Worm (Caenorhabditis elegans) whole organism, L2 larva: Measurements from ENCODE around the gene Y51A2D.21.

ENCODE experiments used
- C34F6.9 ChIP-seq: fragments of 150-350 bp; optimal IDR thresholded peaks from 2 replicates; lab custom pipeline; 2014; ENCODE audit warnings: missing biosample characterization, missing genetic modification characterization
- F13H6.1 ChIP-seq: sonication (generic microtip); optimal IDR thresholded peaks from 2 replicates; lab custom pipeline; 2016; ENCODE audit warnings: missing genetic modification characterization, missing compliant biosample characterization
- R02D3.7 ChIP-seq: fragments of 150-350 bp; optimal IDR thresholded peaks from 2 replicates; lab custom pipeline; 2014; ENCODE audit warnings: missing biosample characterization, missing genetic modification characterization
- ZK546.5 ChIP-seq: sonication (generic microtip); optimal IDR thresholded peaks from 2 replicates; lab custom pipeline; 2017; ENCODE audit warnings: missing biosample characterization, missing genetic modification characterization
- aly-2 ChIP-seq: fragments of 150-350 bp; optimal IDR thresholded peaks from 2 replicates; lab custom pipeline; 2014; ENCODE audit warnings: missing biosample characterization, missing genetic modification characterization
- ama-1 ChIP-seq: fragments of 150-350 bp; optimal IDR thresholded peaks from 2 replicates; lab custom pipeline; 2018; ENCODE audit warnings: inconsistent platforms
- ceh-16 ChIP-seq: fragments of 150-350 bp; optimal IDR thresholded peaks from 2 replicates; lab custom pipeline; 2014; ENCODE audit warnings: missing biosample characterization, missing genetic modification characterization
- ceh-82 ChIP-seq: fragments of 150-350 bp; optimal IDR thresholded peaks from 2 replicates; lab custom pipeline; 2014; ENCODE audit warnings: missing biosample characterization, missing genetic modification characterization
- crh-2 ChIP-seq: sonication (generic microtip); optimal IDR thresholded peaks from 2 replicates; lab custom pipeline; 2017; ENCODE audit warnings: missing biosample characterization, missing genetic modification characterization
- dmd-4 ChIP-seq: sonication (generic microtip); optimal IDR thresholded peaks from 2 replicates; lab custom pipeline; 2017; ENCODE audit warnings: missing biosample characterization, missing genetic modification characterization
- egl-27 ChIP-seq: sonication (generic microtip); optimal IDR thresholded peaks from 3 replicates; lab custom pipeline; 2017; ENCODE audit warnings: missing biosample characterization, missing genetic modification reagents, missing genetic modification characterization
- elt-3 ChIP-seq: sonication (generic microtip); optimal IDR thresholded peaks from 2 replicates; lab custom pipeline; 2017; ENCODE audit warnings: missing biosample characterization, missing genetic modification characterization
- fos-1 ChIP-seq: fragments of 150-350 bp; optimal IDR thresholded peaks from 2 replicates; lab custom pipeline; 2014; ENCODE audit warnings: missing biosample characterization, missing genetic modification characterization
- gmeb-1 ChIP-seq: fragments of 150-350 bp; optimal IDR thresholded peaks from 2 replicates; lab custom pipeline; 2014; ENCODE audit warnings: missing biosample characterization, missing genetic modification characterization
- lin-11 ChIP-seq: fragments of 150-350 bp; sonication (generic microtip); optimal IDR thresholded peaks from 2 replicates; lab custom pipeline; 2014; ENCODE audit warnings: missing biosample characterization, missing genetic modification characterization, inconsistent platforms, mixed read lengths
- lin-13 ChIP-seq: fragments of 150-350 bp; optimal IDR thresholded peaks from 2 replicates; lab custom pipeline; 2014; ENCODE audit warnings: missing biosample characterization, missing genetic modification reagents, missing genetic modification characterization
- lsy-2 ChIP-seq, 2 experiments: fragments of 150-350 bp in 1 of 2; sonication (generic microtip) in 1 of 2; optimal IDR thresholded peaks; 2 replicates each; lab custom pipeline; 2014 to 2017; ENCODE audit warnings: missing biosample characterization in 2 of 2, missing genetic modification characterization in 2 of 2
- mab-5 ChIP-seq: fragments of 150-350 bp; optimal IDR thresholded peaks from 2 replicates; lab custom pipeline; 2014; ENCODE audit warnings: missing biosample characterization, missing genetic modification characterization
- mbf-1 ChIP-seq: sonication (generic microtip); optimal IDR thresholded peaks from 2 replicates; lab custom pipeline; 2017; ENCODE audit warnings: missing biosample characterization, missing genetic modification characterization
- mdl-1 ChIP-seq, 2 experiments: fragments of 150-350 bp in 1 of 2; sonication (generic microtip) in 1 of 2; optimal IDR thresholded peaks; 2 replicates each; lab custom pipeline; 2017; ENCODE audit warnings: missing biosample characterization in 2 of 2, missing genetic modification characterization in 2 of 2
- nhr-10 ChIP-seq: sonication (generic microtip); optimal IDR thresholded peaks from 2 replicates; lab custom pipeline; 2017; ENCODE audit warnings: missing biosample characterization, missing genetic modification characterization
- nhr-11 ChIP-seq: fragments of 150-350 bp; optimal IDR thresholded peaks from 2 replicates; lab custom pipeline; 2014; ENCODE audit warnings: missing biosample characterization, missing genetic modification characterization
- nhr-12 ChIP-seq: fragments of 150-350 bp; optimal IDR thresholded peaks from 2 replicates; lab custom pipeline; 2014; ENCODE audit warnings: missing biosample characterization, missing genetic modification characterization
- nhr-129 ChIP-seq: fragments of 150-350 bp; optimal IDR thresholded peaks from 2 replicates; lab custom pipeline; 2014; ENCODE audit warnings: missing biosample characterization, missing genetic modification characterization
- nhr-21 ChIP-seq: fragments of 150-350 bp; optimal IDR thresholded peaks from 2 replicates; lab custom pipeline; 2014; ENCODE audit warnings: missing biosample characterization, missing genetic modification characterization
- nhr-237 ChIP-seq: fragments of 150-350 bp; optimal IDR thresholded peaks from 2 replicates; lab custom pipeline; 2014; ENCODE audit warnings: missing biosample characterization, missing genetic modification characterization
- nhr-25 ChIP-seq: fragments of 150-350 bp; sonication (generic microtip); optimal IDR thresholded peaks from 3 replicates; lab custom pipeline; 2014; ENCODE audit warnings: missing biosample characterization, missing genetic modification characterization
- nhr-6 ChIP-seq: fragments of 150-350 bp; optimal IDR thresholded peaks from 2 replicates; lab custom pipeline; 2014; ENCODE audit warnings: missing biosample characterization, missing genetic modification characterization
- nhr-77 ChIP-seq: fragments of 150-350 bp; optimal IDR thresholded peaks from 2 replicates; lab custom pipeline; 2014; ENCODE audit warnings: missing biosample characterization, missing genetic modification characterization
- peb-1 ChIP-seq: fragments of 150-350 bp; optimal IDR thresholded peaks from 2 replicates; lab custom pipeline; 2014; ENCODE audit warnings: missing biosample characterization, missing genetic modification characterization
- sem-4 ChIP-seq: fragments of 150-350 bp; optimal IDR thresholded peaks from 2 replicates; lab custom pipeline; 2014; ENCODE audit warnings: missing biosample characterization, missing genetic modification reagents, missing genetic modification characterization
- skn-1 ChIP-seq: sonication (generic microtip); optimal IDR thresholded peaks from 2 replicates; lab custom pipeline; 2017; ENCODE audit warnings: missing biosample characterization, missing genetic modification characterization
- sma-3 ChIP-seq: sonication (generic microtip); optimal IDR thresholded peaks from 2 replicates; lab custom pipeline; 2016; ENCODE audit warnings: missing genetic modification reagents, missing genetic modification characterization, missing compliant biosample characterization
- snpc-4 ChIP-seq: fragments of 150-350 bp; optimal IDR thresholded peaks from 2 replicates; lab custom pipeline; 2014; ENCODE audit warnings: missing biosample characterization, missing genetic modification characterization
- unc-39 ChIP-seq: fragments of 150-350 bp; optimal IDR thresholded peaks from 2 replicates; lab custom pipeline; 2014; ENCODE audit warnings: missing biosample characterization, missing genetic modification characterization
- unc-55 ChIP-seq: fragments of 150-350 bp; sonication (generic microtip); optimal IDR thresholded peaks from 3 replicates; lab custom pipeline; 2014; ENCODE audit warnings: missing biosample characterization, missing genetic modification reagents, missing genetic modification characterization
- unc-62 ChIP-seq: fragments of 150-350 bp; optimal IDR thresholded peaks from 2 replicates; lab custom pipeline; 2014; ENCODE audit warnings: missing biosample characterization, missing genetic modification reagents, missing genetic modification characterization
- ztf-11 ChIP-seq: sonication (generic microtip); optimal IDR thresholded peaks from 2 replicates; lab custom pipeline; 2017; ENCODE audit warnings: missing biosample characterization, missing genetic modification characterization
- ztf-4 ChIP-seq: fragments of 150-350 bp; optimal IDR thresholded peaks from 2 replicates; lab custom pipeline; 2014; ENCODE audit warnings: missing biosample characterization, missing genetic modification characterization

Y51A2D.21 gene

DNA sequence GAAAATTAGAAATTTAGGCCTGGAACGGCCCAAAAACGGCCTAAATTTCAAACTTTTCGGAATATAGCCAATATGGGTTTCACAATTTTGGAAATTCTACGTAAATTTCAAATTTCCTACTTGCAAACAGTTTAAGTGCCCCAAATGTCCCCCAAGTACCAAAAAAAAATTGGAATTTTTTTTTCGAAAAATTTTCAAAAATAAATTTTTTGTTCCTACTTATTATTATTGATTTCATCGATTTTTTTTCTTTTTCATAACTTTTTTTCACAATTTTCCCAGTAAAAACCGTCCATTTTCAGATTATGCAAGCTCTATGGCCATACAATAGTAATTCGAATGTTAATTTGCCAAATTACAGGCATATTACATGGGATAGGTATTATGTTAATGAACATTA lies at the start of gene Y51A2D.21:
Gene Y51A2D.21 (plus strand): TSS at position 301 of the 400 bp plus-strand sequence.
- TF ChIP-seq fos-1 (tag; lab: Kevin White, UChicago) (no peak), sem-4 (tag; lab: Kevin White, UChicago) (no peak), lsy-2 (tag; optimal IDR thresholded peaks at IDR 0.05; lab: Kevin White, UChicago) (no peak), mab-5 (tag; lab: Kevin White, UChicago) (no peak), nhr-12 (tag; lab: Kevin White, UChicago) (no peak), ceh-16 (tag; lab: Kevin White, UChicago) (no peak), peb-1 (no peak), mbf-1 (tag; lab: Kevin White, UChicago) (no peak)
- TF ChIP-seq, all 48 proteins: peak for 0

DNA sequence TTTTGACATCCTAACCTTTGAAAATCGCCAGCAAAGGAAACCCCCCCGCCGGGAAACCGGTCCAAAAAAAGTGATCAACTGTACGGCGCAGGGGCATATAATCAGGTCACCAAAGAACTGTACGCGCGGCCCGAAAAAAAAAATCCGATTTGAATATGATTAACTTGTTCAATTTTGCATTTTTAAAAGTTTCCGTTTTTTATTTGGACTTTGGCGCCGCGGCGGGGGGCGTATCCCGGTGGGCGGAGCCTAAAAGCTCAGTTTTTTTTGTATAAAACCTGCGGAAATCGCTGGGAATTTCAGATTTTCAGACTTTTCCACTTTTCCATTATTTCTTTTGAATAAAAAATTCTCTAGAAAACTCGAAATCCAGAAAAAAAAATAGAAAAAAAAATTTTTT lies 47.2 kb upstream of the Y51A2D.21 start, which contains the start of gene hmit-1.2:
Gene hmit-1.2 (plus strand): TSS at position 301 of the 400 bp plus-strand sequence.
- TF ChIP-seq aly-2 (tag; lab: Kevin White, UChicago): no peak
- TF ChIP-seq C34F6.9 (tag; lab: Kevin White, UChicago): no peak
- TF ChIP-seq nhr-11: no peak
- no peak for TF ChIP-seq dmd-4 (tag; lab: Kevin White, UChicago)
- TF ChIP-seq lsy-2 (tag; optimal IDR thresholded peaks at IDR 0.05; lab: Kevin White, UChicago): no peak
- TF ChIP-seq elt-3 (tag; lab: Kevin White, UChicago): no peak
- TF ChIP-seq unc-55 (GFP tag; lab: Kevin White, UChicago): no peak
- no peak for TF ChIP-seq egl-27 (tag; lab: Kevin White, UChicago)
- no peak for TF ChIP-seq ZK546.5 (tag; lab: Kevin White, UChicago)
- TF ChIP-seq F13H6.1 (tag; lab: Kevin White, UChicago): no peak

ce11 chrV:18533606-18534005 lies 38.0 kb upstream of the Y51A2D.21 start, which contains the start of gene ints-5:
Gene ints-5 (plus strand): TSS chrV:18533953.
- TF ChIP-seq unc-39 (tag; lab: Kevin White, UChicago): no peak
- TF ChIP-seq nhr-129: peak; percentile 30
- TF ChIP-seq unc-62 (GFP tag; lab: Kevin White, UChicago): no peak
- TF ChIP-seq gmeb-1 (tag; lab: Kevin White, UChicago): peak; percentile 63
- TF ChIP-seq ztf-11: no peak
- TF ChIP-seq mdl-1 (tag; optimal IDR thresholded peaks at IDR 0.05; lab: Kevin White, UChicago): no peak
- TF ChIP-seq nhr-21 (tag; lab: Kevin White, UChicago): peak; percentile 6
- TF ChIP-seq sma-3 (GFP tag; lab: Kevin White, UChicago): peak; percentile 45
- TF ChIP-seq skn-1 (tag; lab: Kevin White, UChicago): no peak
- TF ChIP-seq snpc-4 (tag; lab: Kevin White, UChicago): peak; percentile 42
- TF ChIP-seq ZK546.5 (tag; lab: Kevin White, UChicago): no peak
- peak; percentile 20 to 70 for TF ChIP-seq lsy-2 (tag; optimal IDR thresholded peaks at IDR 0.05; lab: Kevin White, UChicago)
- peak; percentile 71 for TF ChIP-seq unc-55 (GFP tag; lab: Kevin White, UChicago)
- TF ChIP-seq R02D3.7 (tag; lab: Kevin White, UChicago): peak; percentile 65
- no peak for TF ChIP-seq sem-4 (tag; lab: Kevin White, UChicago)
- TF ChIP-seq nhr-25 (tag; lab: Kevin White, UChicago): no peak
- no peak for TF ChIP-seq dmd-4 (tag; lab: Kevin White, UChicago)
- peak; percentile 61 for TF ChIP-seq lin-13
- peak; percentile 2 for TF ChIP-seq F13H6.1 (tag; lab: Kevin White, UChicago)
- TF ChIP-seq peb-1: no peak
- TF ChIP-seq ceh-82 (tag; lab: Kevin White, UChicago): no peak
- no peak for TF ChIP-seq ama-1 (lab: Kevin White, UChicago)
- no peak for TF ChIP-seq egl-27 (tag; lab: Kevin White, UChicago)
- TF ChIP-seq ztf-4: no peak
- TF ChIP-seq C34F6.9 (tag; lab: Kevin White, UChicago): peak; percentile 61
- TF ChIP-seq nhr-237: no peak
- no peak for TF ChIP-seq mbf-1 (tag; lab: Kevin White, UChicago)
- peak; percentile 27 for TF ChIP-seq lin-11 (tag; lab: Kevin White, UChicago)
- TF ChIP-seq nhr-6 (tag; lab: Kevin White, UChicago): peak; percentile 17

DNA sequence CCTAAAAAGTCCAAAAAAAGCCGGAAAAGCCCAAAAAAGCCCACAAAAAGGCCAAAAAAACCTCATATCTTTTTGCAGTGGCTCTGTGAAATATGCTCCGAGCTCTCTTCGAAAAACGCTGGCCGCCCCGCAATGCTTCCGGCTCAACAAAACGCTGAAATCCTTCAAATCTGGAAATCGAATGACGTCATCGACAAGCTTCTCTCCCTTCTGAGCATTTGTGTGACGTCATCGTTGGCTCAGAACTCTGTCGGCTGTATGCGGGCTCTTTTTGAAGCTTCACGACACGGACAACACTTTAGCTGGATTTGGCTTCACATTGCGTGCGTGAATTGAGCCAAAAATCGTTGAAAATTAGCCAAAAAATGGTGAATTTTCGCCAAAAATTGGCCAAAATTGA lies 35.6 kb upstream of the Y51A2D.21 start:
- no peak for TF ChIP-seq lsy-2 (tag; optimal IDR thresholded peaks at IDR 0.05; lab: Kevin White, UChicago)
- TF ChIP-seq nhr-10 (tag; lab: Kevin White, UChicago): no peak
- TF ChIP-seq unc-39 (tag; lab: Kevin White, UChicago): no peak
- no peak for TF ChIP-seq peb-1
- no peak for TF ChIP-seq R02D3.7 (tag; lab: Kevin White, UChicago)
- no peak for TF ChIP-seq nhr-25 (tag; lab: Kevin White, UChicago)
- TF ChIP-seq egl-27 (tag; lab: Kevin White, UChicago): no peak
- no peak for TF ChIP-seq C34F6.9 (tag; lab: Kevin White, UChicago)
- TF ChIP-seq mab-5 (tag; lab: Kevin White, UChicago): no peak
- no peak for TF ChIP-seq F13H6.1 (tag; lab: Kevin White, UChicago)
- no peak for TF ChIP-seq lin-13
- no peak for TF ChIP-seq crh-2 (tag; lab: Kevin White, UChicago)
- TF ChIP-seq ZK546.5 (tag; lab: Kevin White, UChicago): no peak
- TF ChIP-seq sma-3 (GFP tag; lab: Kevin White, UChicago): no peak
- TF ChIP-seq nhr-237: no peak
- no peak for TF ChIP-seq nhr-77
- TF ChIP-seq snpc-4 (tag; lab: Kevin White, UChicago): no peak
- TF ChIP-seq, all 48 proteins: peak for 0
